Fruit fly (Drosophila melanogaster) whole organism, embryonic: ENCODE data around the gene Bap111.

ENCODE experiments used
- CG10366 ChIP-seq: fragments of 200-800 bp; sonication (Bioruptor generic); IDR thresholded peaks from 2 replicates; pipeline ENCODE4 v1.3.6; 2022; ENCODE audit warnings: missing biosample characterization, missing genetic modification characterization
- CG10431 ChIP-seq: fragments of 200-800 bp; sonication (Bioruptor generic); optimal IDR thresholded peaks from 3 replicates; lab custom pipeline; 2018; ENCODE audit warnings: missing biosample characterization, mild to moderate bottlenecking, missing genetic modification characterization
- CG10543 ChIP-seq: fragments of 200-800 bp; sonication (Bioruptor generic); optimal IDR thresholded peaks from 3 replicates; lab custom pipeline; 2017; ENCODE audit warnings: missing biosample characterization, mild to moderate bottlenecking, missing genetic modification characterization, moderate library complexity
- CG11695 ChIP-seq: fragments of 200-800 bp; sonication (Bioruptor generic); IDR thresholded peaks from 3 replicates; pipeline ENCODE4 v1.3.6; 2022; ENCODE audit warnings: missing biosample characterization, missing genetic modification characterization
- CG12299 ChIP-seq: fragments of 200-800 bp; sonication (Bioruptor generic); optimal IDR thresholded peaks from 2 replicates; lab custom pipeline; 2018; ENCODE audit warnings: missing biosample characterization, mild to moderate bottlenecking, missing genetic modification characterization
- CG1233 ChIP-seq: fragments of 200-800 bp; sonication (Bioruptor generic); optimal IDR thresholded peaks from 4 replicates; lab custom pipeline; 2018; ENCODE audit warnings: missing biosample characterization, mild to moderate bottlenecking, missing genetic modification characterization
- CG13287 ChIP-seq: fragments of 200-800 bp; sonication (Bioruptor generic); IDR thresholded peaks from 2 replicates; pipeline ENCODE4 v1.3.6; 2022; ENCODE audit warnings: missing biosample characterization, missing genetic modification characterization; ENCODE audit not compliant: partially characterized antibody
- CG15269 ChIP-seq: fragments of 200-800 bp; sonication (Bioruptor generic); optimal IDR thresholded peaks from 2 replicates; lab custom pipeline; 2018; ENCODE audit warnings: missing biosample characterization, mild to moderate bottlenecking, missing genetic modification characterization, moderate library complexity
- CG15479 ChIP-seq: fragments of 200-800 bp; sonication (Bioruptor generic); optimal IDR thresholded peaks from 3 replicates; lab custom pipeline; 2019; ENCODE audit warnings: missing biosample characterization, mild to moderate bottlenecking, missing genetic modification characterization, moderate library complexity
- CG1603 ChIP-seq: fragments of 200-800 bp; sonication (Bioruptor generic); optimal IDR thresholded peaks from 2 replicates; lab custom pipeline; 2019; ENCODE audit warnings: missing biosample characterization, mild to moderate bottlenecking, missing genetic modification characterization, moderate library complexity
- CG17361 ChIP-seq: fragments of 200-800 bp; sonication (Bioruptor generic); IDR thresholded peaks from 3 replicates; pipeline ENCODE4 v1.3.6; 2022; ENCODE audit warnings: missing biosample characterization, missing genetic modification characterization
- CG18476 ChIP-seq: fragments of 200-800 bp; sonication (Bioruptor generic); optimal IDR thresholded peaks from 2 replicates; lab custom pipeline; 2016; ENCODE audit warnings: missing biosample characterization, mild to moderate bottlenecking, missing genetic modification characterization
- CG2202 ChIP-seq: fragments of 200-800 bp; sonication (Bioruptor generic); optimal IDR thresholded peaks from 2 replicates; lab custom pipeline; 2018; ENCODE audit warnings: missing biosample characterization, mild to moderate bottlenecking, missing genetic modification characterization
- CG31388 ChIP-seq: fragments of 200-800 bp; sonication (Bioruptor generic); optimal IDR thresholded peaks from 2 replicates; lab custom pipeline; 2016; ENCODE audit warnings: missing biosample characterization, missing genetic modification characterization
- CG8765 ChIP-seq: fragments of 200-800 bp; sonication (Bioruptor generic); IDR thresholded peaks from 2 replicates; pipeline ENCODE4 v1.3.6; 2022; ENCODE audit warnings: missing biosample characterization, missing genetic modification characterization
- CG9932 ChIP-seq: fragments of 200-800 bp; sonication (Bioruptor generic); IDR thresholded peaks from 2 replicates; pipeline ENCODE4 v1.3.6; 2022; ENCODE audit warnings: missing biosample characterization, missing genetic modification characterization
- D ChIP-seq, 2 experiments: fragments of 200-800 bp in 1 of 2; fragments of >200 bp in 1 of 2; sonication (Bioruptor generic) in 1 of 2; optimal IDR thresholded peaks; 2 replicates in 1 of 2; 3 replicates in 1 of 2; lab custom pipeline; 2017; ENCODE audit warnings: mild to moderate bottlenecking in 1 of 2, missing biosample characterization in 1 of 2, missing genetic modification characterization in 1 of 2, missing genetic modification reagents in 1 of 2
- E2f1 ChIP-seq: fragments of 200-800 bp; sonication (Bioruptor generic); IDR thresholded peaks from 2 replicates; pipeline ENCODE4 v1.3.6; 2022; ENCODE audit warnings: missing biosample characterization, missing genetic modification characterization
- Hmr ChIP-seq: fragments of 200-800 bp; sonication (Bioruptor generic); optimal IDR thresholded peaks from 3 replicates; lab custom pipeline; 2017; ENCODE audit warnings: mild to moderate bottlenecking, missing biosample characterization, missing genetic modification reagents, missing genetic modification characterization
- MBD-R2 ChIP-seq: fragments of 200-800 bp; sonication (Bioruptor generic); IDR thresholded peaks from 2 replicates; pipeline ENCODE4 v1.3.6; 2022; ENCODE audit warnings: missing biosample characterization, missing genetic modification characterization
- Mrtf ChIP-seq: fragments of 200-800 bp; sonication (Bioruptor generic); IDR thresholded peaks from 3 replicates; pipeline ENCODE4 v1.3.6; 2022; ENCODE audit warnings: missing biosample characterization, missing genetic modification characterization
- NK7.1 ChIP-seq: fragments of 200-800 bp; sonication (Bioruptor generic); optimal IDR thresholded peaks from 3 replicates; lab custom pipeline; 2016; ENCODE audit warnings: missing biosample characterization, missing genetic modification characterization
- PHDP ChIP-seq: fragments of 200-800 bp; sonication (Bioruptor generic); optimal IDR thresholded peaks from 3 replicates; lab custom pipeline; 2018; ENCODE audit warnings: missing biosample characterization, mild to moderate bottlenecking, missing genetic modification characterization, moderate library complexity
- Side ChIP-seq: fragments of 200-800 bp; sonication (Bioruptor generic); optimal IDR thresholded peaks from 2 replicates; lab custom pipeline; 2016; ENCODE audit warnings: missing biosample characterization, missing genetic modification characterization
- Sry-δ ChIP-seq: fragments of 200-800 bp; sonication (Bioruptor generic); optimal IDR thresholded peaks from 2 replicates; lab custom pipeline; 2016; ENCODE audit warnings: missing biosample characterization, missing genetic modification characterization
- Stat92E ChIP-seq, 3 experiments: fragments of >200 bp in 2 of 3; fragments of 200-800 bp in 1 of 3; sonication (Bioruptor generic) in 1 of 3; optimal IDR thresholded peaks; 2 replicates each; lab custom pipeline; 2017 to 2019; ENCODE audit warnings: missing biosample characterization in 3 of 3, missing genetic modification characterization in 3 of 3, mild to moderate bottlenecking in 1 of 3, moderate library complexity in 1 of 3
- Usf ChIP-seq: fragments of 200-800 bp; sonication (Bioruptor generic); optimal IDR thresholded peaks from 2 replicates; lab custom pipeline; 2017; ENCODE audit warnings: missing genotype, missing biosample characterization, missing genetic modification characterization
- YL-1 ChIP-seq: fragments of 200-800 bp; sonication (Bioruptor generic); optimal IDR thresholded peaks from 3 replicates; lab custom pipeline; 2017; ENCODE audit warnings: missing biosample characterization, mild to moderate bottlenecking, missing genetic modification characterization
- bowl ChIP-seq: fragments of 200-800 bp; sonication (Bioruptor generic); IDR thresholded peaks from 2 replicates; pipeline ENCODE4 v1.3.6; 2022; ENCODE audit warnings: missing biosample characterization, missing genetic modification characterization
- bsh ChIP-seq, 2 experiments: fragments of 200-800 bp; sonication (Bioruptor generic); optimal IDR thresholded peaks; 2 replicates each; lab custom pipeline; 2017 to 2018; ENCODE audit warnings: mild to moderate bottlenecking in 2 of 2, missing biosample characterization in 2 of 2, missing genetic modification characterization in 2 of 2, moderate library complexity in 1 of 2
- cad ChIP-seq: fragments of >200 bp; optimal IDR thresholded peaks from 2 replicates; lab custom pipeline; 2017; ENCODE audit warnings: missing biosample characterization, missing genetic modification characterization
- cg ChIP-seq: fragments of 200-800 bp; sonication (Bioruptor generic); optimal IDR thresholded peaks from 3 replicates; lab custom pipeline; 2019; ENCODE audit warnings: missing biosample characterization, mild to moderate bottlenecking, missing genetic modification characterization, moderate library complexity
- grn ChIP-seq: fragments of 200-800 bp; sonication (Bioruptor generic); optimal IDR thresholded peaks from 3 replicates; lab custom pipeline; 2017; ENCODE audit warnings: missing biosample characterization, missing genetic modification characterization
- lbe ChIP-seq: fragments of 200-800 bp; sonication (Bioruptor generic); optimal IDR thresholded peaks from 2 replicates; lab custom pipeline; 2016; ENCODE audit warnings: missing biosample characterization, mild to moderate bottlenecking, missing genetic modification characterization
- lov ChIP-seq, 2 experiments: fragments of 200-800 bp in 1 of 2; fragments of >200 bp in 1 of 2; sonication (Bioruptor generic) in 1 of 2; IDR thresholded peaks in 1 of 2; optimal IDR thresholded peaks in 1 of 2; 2 replicates in 1 of 2; 3 replicates in 1 of 2; pipeline versions ENCODE4 v1.3.6 to Lab custom; 2017 to 2022; ENCODE audit warnings: missing biosample characterization in 1 of 2, missing genetic modification characterization in 1 of 2
- mam ChIP-seq: fragments of 200-800 bp; sonication (Bioruptor generic); optimal IDR thresholded peaks from 3 replicates; lab custom pipeline; 2016; ENCODE audit warnings: missing biosample characterization, missing genetic modification characterization
- mld ChIP-seq: fragments of 200-800 bp; sonication (Bioruptor generic); IDR thresholded peaks from 3 replicates; pipeline ENCODE4 v1.3.6; 2022; ENCODE audit warnings: missing biosample characterization, missing genetic modification characterization; ENCODE audit not compliant: partially characterized antibody
- nerfin-1 ChIP-seq: fragments of 200-800 bp; sonication (Bioruptor generic); optimal IDR thresholded peaks from 3 replicates; lab custom pipeline; 2019; ENCODE audit warnings: missing biosample characterization, mild to moderate bottlenecking, missing genetic modification characterization, moderate library complexity
- nerfin-2 ChIP-seq: fragments of 200-800 bp; sonication (Bioruptor generic); IDR thresholded peaks from 2 replicates; pipeline ENCODE4 v1.3.6; 2022; ENCODE audit warnings: missing biosample characterization, missing genetic modification characterization; ENCODE audit not compliant: partially characterized antibody
- pb ChIP-seq: fragments of 200-800 bp; sonication (Bioruptor generic); optimal IDR thresholded peaks from 3 replicates; lab custom pipeline; 2016; ENCODE audit warnings: missing biosample characterization, missing genetic modification characterization
- prd ChIP-seq, 3 experiments: fragments of >200 bp in 2 of 3; fragments of 200-800 bp in 1 of 3; sonication (Bioruptor generic) in 1 of 3; optimal IDR thresholded peaks in 2 of 3; IDR thresholded peaks in 1 of 3; 2 replicates in 2 of 3; 3 replicates in 1 of 3; pipeline versions ENCODE4 v1.3.6 to Lab custom; 2017 to 2022; ENCODE audit warnings: missing biosample characterization in 1 of 3, missing genetic modification characterization in 1 of 3
- ro ChIP-seq: fragments of 200-800 bp; sonication (Bioruptor generic); IDR thresholded peaks from 2 replicates; pipeline ENCODE4 v1.3.6; 2022; ENCODE audit warnings: missing biosample characterization, missing genetic modification characterization
- sd ChIP-seq: fragments of 200-800 bp; sonication (Bioruptor generic); optimal IDR thresholded peaks from 3 replicates; lab custom pipeline; 2018; ENCODE audit warnings: missing biosample characterization, mild to moderate bottlenecking, missing genetic modification characterization, moderate library complexity
- sens ChIP-seq: fragments of 200-800 bp; sonication (Bioruptor generic); peaks from one replicate; lab custom pipeline; 2016; ENCODE audit warnings: missing biosample characterization, missing genetic modification characterization
- sisA ChIP-seq: fragments of 200-800 bp; sonication (Bioruptor generic); IDR thresholded peaks from 2 replicates; pipeline ENCODE4 v1.3.6; 2022; ENCODE audit warnings: missing biosample characterization, missing genetic modification characterization
- stc ChIP-seq: fragments of 200-800 bp; sonication (Bioruptor generic); IDR thresholded peaks from 2 replicates; pipeline ENCODE4 v1.3.6; 2022; ENCODE audit warnings: missing biosample characterization, missing genetic modification characterization
- yki ChIP-seq: fragments of >200 bp; optimal IDR thresholded peaks from 3 replicates; lab custom pipeline; 2018
- zfh1 ChIP-seq: fragments of 200-800 bp; sonication (Bioruptor generic); IDR thresholded peaks from 3 replicates; pipeline ENCODE4 v1.3.6; 2022; ENCODE audit warnings: missing biosample characterization, missing genetic modification characterization
- zfh2 ChIP-seq: fragments of 200-800 bp; sonication (Bioruptor generic); optimal IDR thresholded peaks from 2 replicates; lab custom pipeline; 2016; ENCODE audit warnings: missing biosample characterization, missing genetic modification characterization

Bap111 gene

dm6 chrX:9131523-9131922 is 17.6 kb upstream of the Bap111 start:
- TF ChIP-seq CG2202 = no peak
- no peak for TF ChIP-seq CG13287 (GFP tag; lab: Robert Waterston, UW)
- TF ChIP-seq CG15269 (tag; lab: Kevin White, UChicago) = no peak
- no peak for TF ChIP-seq MBD-R2 (GFP tag; lab: Robert Waterston, UW)
- no peak for TF ChIP-seq pb
- no peak for TF ChIP-seq CG9932 (GFP tag; lab: Robert Waterston, UW)
- peak; percentile 2 for TF ChIP-seq cg
- no peak for TF ChIP-seq mam
- TF ChIP-seq CG10431 (GFP tag; lab: Kevin White, UChicago) = no peak
- TF ChIP-seq CG1233 (GFP tag; lab: Kevin White, UChicago) = no peak
- TF ChIP-seq Stat92E (GFP tag; optimal IDR thresholded peaks at IDR 0.05; lab: Kevin White, UChicago) = peak in 1 of 3 experiments; percentile 91
- no peak for TF ChIP-seq sisA (GFP tag; lab: Robert Waterston, UW)
- TF ChIP-seq mld (GFP tag; lab: Robert Waterston, UW) = no peak
- no peak for TF ChIP-seq zfh2 (GFP tag; lab: Kevin White, UChicago)

dm6 chrX:9132589-9133237 is 16.4 kb upstream of the Bap111 start:
- TF ChIP-seq YL-1 (GFP tag; lab: Kevin White, UChicago) (no peak), nerfin-2 (GFP tag; lab: Robert Waterston, UW) (no peak), Sry-δ (GFP tag; lab: Kevin White, UChicago) (no peak), lbe (GFP tag; lab: Kevin White, UChicago) (no peak), CG31388 (GFP tag; lab: Kevin White, UChicago) (no peak), sd (tag; lab: Kevin White, UChicago) (no peak), CG10366 (no peak), bsh (GFP tag; optimal IDR thresholded peaks at IDR 0.05; lab: Kevin White, UChicago) (no peak), CG15479 (GFP tag; lab: Kevin White, UChicago) (no peak), Usf (GFP tag; lab: Kevin White, UChicago) (no peak), CG18476 (no peak), sens (GFP tag; lab: Kevin White, UChicago) (peak; percentile 43), CG8765 (GFP tag; lab: Robert Waterston, UW) (no peak), PHDP (tag; lab: Kevin White, UChicago) (no peak), CG17361 (GFP tag; lab: Robert Waterston, UW) (no peak), grn (peak; percentile 90), CG1603 (tag; lab: Kevin White, UChicago) (peak; percentile 14), Hmr (no peak), ro (GFP tag; lab: Robert Waterston, UW) (no peak), NK7.1 (GFP tag; lab: Kevin White, UChicago) (no peak), Mrtf (GFP tag; lab: Robert Waterston, UW) (no peak), nerfin-1 (tag; lab: Kevin White, UChicago) (no peak), D (optimal IDR thresholded peaks at IDR 0.05; lab: Kevin White, UChicago) (no peak), D (GFP tag; optimal IDR thresholded peaks at IDR 0.05; lab: Kevin White, UChicago) (no peak), cad (GFP tag; lab: Kevin White, UChicago) (peak; percentile 84), stc (no peak), yki (no peak), bowl (no peak), E2f1 (GFP tag; lab: Robert Waterston, UW) (no peak), Side (GFP tag; lab: Kevin White, UChicago) (no peak), zfh1 (GFP tag; lab: Robert Waterston, UW) (no peak), prd (optimal IDR thresholded peaks at IDR 0.05; lab: Kevin White, UChicago) (no peak), prd (GFP tag; IDR thresholded peaks at IDR 0.05; lab: Robert Waterston, UW) (no peak), CG12299 (no peak), CG10543 (GFP tag; lab: Kevin White, UChicago) (peak; percentile 5), CG11695 (no peak), lov (optimal IDR thresholded peaks at IDR 0.05; lab: Kevin White, UChicago) (no peak), lov (GFP tag; IDR thresholded peaks at IDR 0.05; lab: Robert Waterston, UW) (no peak)
